Worm (Caenorhabditis elegans): Measurements from ENCODE around the gene ant-1.1.
A peak's percentile ranks its signal among the peaks of the same experiment; 100 is the strongest.

The ant-1.1 gene

ce11 chrIII:13462965-13463783 is at the start of gene ant-1.1:
Gene ant-1.1, plus strand, starts transcription at chrIII:13463163.
- no peak for TF ChIP-seq pqm-1 (tag; optimal IDR thresholded peaks at IDR 0.05)
- TF ChIP-seq T23F11.4 (GFP tag; optimal IDR thresholded peaks at IDR 0.05), result peak; percentile 14
- TF ChIP-seq pha-2 (tag; optimal IDR thresholded peaks at IDR 0.05), result peak; percentile 18
- TF ChIP-seq pax-1 (tag; optimal IDR thresholded peaks at IDR 0.05), result peak; percentile 68
- peak; percentile 95 for TF ChIP-seq nfya-1 (tag; optimal IDR thresholded peaks at IDR 0.05)
- peak; percentile 40 for TF ChIP-seq Y22D7AL.16 (tag; optimal IDR thresholded peaks at IDR 0.05)
- peak; percentile 31 for TF ChIP-seq ztf-16 (tag; optimal IDR thresholded peaks at IDR 0.05)
- TF ChIP-seq hlh-30 (tag; optimal IDR thresholded peaks at IDR 0.05; ENCODE audit: insufficient read depth), result peak; percentile 53
- peak; percentile 59 for TF ChIP-seq rnt-1 (tag; optimal IDR thresholded peaks at IDR 0.05)
- no peak for TF ChIP-seq odd-2 (tag; optimal IDR thresholded peaks at IDR 0.05)
- TF ChIP-seq unc-42 (tag; optimal IDR thresholded peaks at IDR 0.05), result peak; percentile 77
- peak; percentile 14 for TF ChIP-seq K02D7.2 (tag; optimal IDR thresholded peaks at IDR 0.05)
- peak; percentile 53 for TF ChIP-seq elt-2 (tag; optimal IDR thresholded peaks at IDR 0.05)
- peak; percentile 26 for TF ChIP-seq ceh-24 (tag; optimal IDR thresholded peaks at IDR 0.05)
- no peak for TF ChIP-seq lin-11 (tag; optimal IDR thresholded peaks at IDR 0.05)
- TF ChIP-seq ceh-48 (tag; optimal IDR thresholded peaks at IDR 0.05), result peak; percentile 29
- TF ChIP-seq gmeb-2 (tag; optimal IDR thresholded peaks at IDR 0.05), result peak; percentile 49
- peak; percentile 56 for TF ChIP-seq ceh-14 (tag; optimal IDR thresholded peaks at IDR 0.05)
- TF ChIP-seq fkh-10 (GFP tag; optimal IDR thresholded peaks at IDR 0.05), result no peak
- TF ChIP-seq unc-86 (tag; optimal IDR thresholded peaks at IDR 0.05), result peak; percentile 55
- 0 out of 2 replicates have a peak, but pooled peaks have one; percentile 29 for TF ChIP-seq unc-3 (GFP tag; conservative IDR thresholded peaks at IDR 0.05)
- TF ChIP-seq unc-3 (tag; optimal IDR thresholded peaks at IDR 0.05), result no peak
- TF ChIP-seq tbx-2 (tag; optimal IDR thresholded peaks at IDR 0.05), result peak; percentile 75
- TF ChIP-seq ceh-34 (tag; optimal IDR thresholded peaks at IDR 0.05), result peak; percentile 87
- TF ChIP-seq C38D4.7 (GFP tag; optimal IDR thresholded peaks at IDR 0.05), result peak; percentile 7
- no peak for TF ChIP-seq madf-2 (tag; optimal IDR thresholded peaks at IDR 0.05)
- peak; percentile 82 for TF ChIP-seq ceh-18 (tag; optimal IDR thresholded peaks at IDR 0.05)
- TF ChIP-seq pros-1 (tag; optimal IDR thresholded peaks at IDR 0.05), result peak; percentile 50
- TF ChIP-seq ceh-31 (tag; optimal IDR thresholded peaks at IDR 0.05), result peak; percentile 83
- no peak for TF ChIP-seq ttx-3 (tag; optimal IDR thresholded peaks at IDR 0.05)
- TF ChIP-seq fax-1 (tag; optimal IDR thresholded peaks at IDR 0.05), result peak; percentile 12
- TF ChIP-seq unc-55 (GFP tag; optimal IDR thresholded peaks at IDR 0.05), result peak; percentile 65
- TF ChIP-seq npax-4 (tag; optimal IDR thresholded peaks at IDR 0.05), result no peak
- TF ChIP-seq ets-4 (tag; optimal IDR thresholded peaks at IDR 0.05), result peak; percentile 50
- peak; percentile 33 for TF ChIP-seq che-1 (tag; optimal IDR thresholded peaks at IDR 0.05)
- peak; percentile 42 for TF ChIP-seq ceh-19 (GFP tag; optimal IDR thresholded peaks at IDR 0.05)
- peak; percentile 38 for TF ChIP-seq ceh-2 (tag; optimal IDR thresholded peaks at IDR 0.05)
- no peak for TF ChIP-seq eyg-1 (tag; optimal IDR thresholded peaks at IDR 0.05)
- no peak for TF ChIP-seq ceh-22 (tag; optimal IDR thresholded peaks at IDR 0.05)
- no peak for TF ChIP-seq ceh-45 (GFP tag; IDR thresholded peaks at IDR 0.05)
- peak; percentile 45 for TF ChIP-seq dve-1 (tag; optimal IDR thresholded peaks at IDR 0.05)

ce11 chrIII:13418975-13419374 is 44.0 kb upstream of the ant-1.1 start:
- TF ChIP-seq ref-2 (tag; optimal IDR thresholded peaks at IDR 0.05), result no peak
